Fruit fly (Drosophila melanogaster): Measurements from ENCODE around the gene orb.

DNA sequence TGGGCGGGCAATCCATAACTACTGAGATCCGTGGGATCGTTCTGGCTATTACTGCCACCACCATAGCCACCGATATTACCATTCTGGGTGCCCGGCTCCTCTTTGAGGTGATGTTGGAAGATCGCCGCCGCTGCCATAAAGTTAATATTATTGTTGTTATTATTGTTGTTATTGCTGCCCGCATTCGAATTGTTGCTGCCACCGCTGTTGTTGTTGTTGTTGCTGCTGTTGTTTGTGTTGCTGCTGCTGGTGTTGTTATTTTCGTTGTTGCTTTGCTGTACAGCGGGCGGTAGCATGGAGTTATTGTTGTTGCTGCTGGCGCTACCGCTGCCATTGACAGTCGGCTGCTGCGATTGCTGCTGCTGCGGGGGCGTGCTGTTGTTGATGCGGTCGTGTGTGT is 11.6 kb upstream of the orb start:
- no peak for TF ChIP-seq CG14655 (GFP tag; optimal IDR thresholded peaks at IDR 0.05)
- no peak for TF ChIP-seq D1 (tag; optimal IDR thresholded peaks at IDR 0.05)
- TF ChIP-seq CG17806 (tag; optimal IDR thresholded peaks at IDR 0.05), result no peak
- TF ChIP-seq Snoo (tag; optimal IDR thresholded peaks at IDR 0.05), result no peak
- no peak for TF ChIP-seq CG4496 (GFP tag; IDR thresholded peaks at IDR 0.05)
- TF ChIP-seq EcR (GFP tag; optimal IDR thresholded peaks at IDR 0.05), result no peak
- TF ChIP-seq CG10348 (GFP tag; IDR thresholded peaks at IDR 0.05), result no peak
- TF ChIP-seq CG15710 (tag; optimal IDR thresholded peaks at IDR 0.05), result no peak
- TF ChIP-seq CG12605 (GFP tag; IDR thresholded peaks at IDR 0.05), result no peak
- TF ChIP-seq CG32121 (GFP tag; IDR thresholded peaks at IDR 0.05), result no peak
